Worm (Caenorhabditis elegans): Measurements from ENCODE around the gene C07E3.8.

C07E3.8 gene

ce11 chrII:10303663-10304115 is 48.4 kb upstream of the C07E3.8 start, which contains the start of gene vha-9 (continued):
- TF ChIP-seq T26A5.8 (tag; optimal IDR thresholded peaks at IDR 0.05) = no peak
- no peak for TF ChIP-seq ama-1 (optimal IDR thresholded peaks at IDR 0.05)
- no peak for TF ChIP-seq ama-1 (GFP tag; optimal IDR thresholded peaks at IDR 0.05)
- no peak for TF ChIP-seq attf-6 (GFP tag; IDR thresholded peaks at IDR 0.05)
- no peak for TF ChIP-seq F10E7.11 (tag; optimal IDR thresholded peaks at IDR 0.05)
- TF ChIP-seq let-526 (GFP tag; IDR thresholded peaks at IDR 0.05) = no peak
- no peak for TF ChIP-seq lsl-1 (GFP tag; optimal IDR thresholded peaks at IDR 0.05)
- peak; percentile 46; the same call in 1 of the 2 replicates for TF ChIP-seq nfyb-1 (GFP tag; IDR thresholded peaks at IDR 0.05)
- TF ChIP-seq K12H6.12 (tag; optimal IDR thresholded peaks at IDR 0.05) = no peak
- TF ChIP-seq fkh-3 (tag; optimal IDR thresholded peaks at IDR 0.05) = no peak
- TF ChIP-seq snpc-1.3 (tag; optimal IDR thresholded peaks at IDR 0.05; ENCODE audit: insufficient read depth) = peak; percentile 72
- no peak for TF ChIP-seq hsf-1 (GFP tag; IDR thresholded peaks at IDR 0.05)
- TF ChIP-seq ztf-26 (tag; optimal IDR thresholded peaks at IDR 0.05) = no peak
- peak; percentile 27 for TF ChIP-seq madf-10 (tag; optimal IDR thresholded peaks at IDR 0.05)
- TF ChIP-seq ekl-4 (GFP tag; IDR thresholded peaks at IDR 0.05) = no peak
- TF ChIP-seq lin-26 (GFP tag; IDR thresholded peaks at IDR 0.05) = no peak
- no peak for TF ChIP-seq him-1 (tag; optimal IDR thresholded peaks at IDR 0.05)
- no peak for TF ChIP-seq F39B2.1 (GFP tag; IDR thresholded peaks at IDR 0.05)
- no peak for TF ChIP-seq ceh-58 (GFP tag; IDR thresholded peaks at IDR 0.05)
- TF ChIP-seq akir-1 (GFP tag; optimal IDR thresholded peaks at IDR 0.05) = no peak
- peak; percentile 59 for TF ChIP-seq mcd-1 (GFP tag; IDR thresholded peaks at IDR 0.05)
- TF ChIP-seq K11D2.4 (GFP tag; IDR thresholded peaks at IDR 0.05) = no peak
- TF ChIP-seq F55B11.4 (tag; optimal IDR thresholded peaks at IDR 0.05; ENCODE audit: borderline replicate concordance, insufficient read depth) = no peak
- no peak for TF ChIP-seq hlh-26 (GFP tag; conservative IDR thresholded peaks at IDR 0.05)
- no peak for TF ChIP-seq xnd-1 (tag; optimal IDR thresholded peaks at IDR 0.05)
- no peak for TF ChIP-seq tbx-9 (tag; optimal IDR thresholded peaks at IDR 0.05; ENCODE audit: borderline replicate concordance)
- no peak for TF ChIP-seq madf-3 (GFP tag; IDR thresholded peaks at IDR 0.05)
- TF ChIP-seq cebp-1 (GFP tag; IDR thresholded peaks at IDR 0.05) = no peak
- no peak for TF ChIP-seq cebp-1 (tag; optimal IDR thresholded peaks at IDR 0.05)
- TF ChIP-seq nfya-2 (GFP tag; IDR thresholded peaks at IDR 0.05) = no peak
- TF ChIP-seq F22D6.2 (tag; optimal IDR thresholded peaks at IDR 0.05) = no peak
- TF ChIP-seq rpc-1 (optimal IDR thresholded peaks at IDR 0.05) = peak; percentile 33
- no peak for TF ChIP-seq rpc-1 (tag; optimal IDR thresholded peaks at IDR 0.05)
- TF ChIP-seq sptf-2 (GFP tag; optimal IDR thresholded peaks at IDR 0.05) = no peak
- TF ChIP-seq dpl-1 (GFP tag; optimal IDR thresholded peaks at IDR 0.05) = no peak
- no peak for TF ChIP-seq ztf-25 (GFP tag; IDR thresholded peaks at IDR 0.05)
- peak; percentile 26 for TF ChIP-seq B0261.1 (tag; optimal IDR thresholded peaks at IDR 0.05)
- TF ChIP-seq let-607 (tag; optimal IDR thresholded peaks at IDR 0.05) = no peak
- TF ChIP-seq die-1 (tag; optimal IDR thresholded peaks at IDR 0.05) = no peak
- TF ChIP-seq Y53F4B.3 (GFP tag; IDR thresholded peaks at IDR 0.05) = no peak
- TF ChIP-seq F37B4.10 (GFP tag; IDR thresholded peaks at IDR 0.05) = no peak
- peak; percentile 44 for TF ChIP-seq lin-40 (tag; optimal IDR thresholded peaks at IDR 0.05)
- TF ChIP-seq nhr-120 (GFP tag; IDR thresholded peaks at IDR 0.05) = no peak
- TF ChIP-seq ztf-3 (GFP tag; optimal IDR thresholded peaks at IDR 0.05) = no peak
- no peak; the same call in 1 of the 2 replicates for TF ChIP-seq zfh-2 (GFP tag; conservative IDR thresholded peaks at IDR 0.05)
- no peak for TF ChIP-seq B0019.2 (GFP tag; conservative IDR thresholded peaks at IDR 0.05)
- TF ChIP-seq attf-3 (GFP tag; conservative IDR thresholded peaks at IDR 0.05) = no peak
- TF ChIP-seq efl-1 (GFP tag; optimal IDR thresholded peaks at IDR 0.05) = no peak
- no peak for TF ChIP-seq ets-4 (GFP tag; optimal IDR thresholded peaks at IDR 0.05)
- TF ChIP-seq snpc-1.1 (tag; optimal IDR thresholded peaks at IDR 0.05; ENCODE audit: insufficient read depth) = no peak

Measured in whole organism, young adult.